Worm (Caenorhabditis elegans) whole organism, young adult: Measurements from ENCODE around the gene morc-1.

ENCODE experiments used
- B0035.1 ChIP-seq: sonication (generic microtip); optimal IDR thresholded peaks from 2 replicates; lab custom pipeline; 2016; ENCODE audit warnings: missing genetic modification characterization, mild to moderate bottlenecking, missing compliant biosample characterization, missing genotype, missing genetic modification reagents
- C06A6.2 ChIP-seq: fragments of 200-800 bp; sonication (Bioruptor generic); conservative IDR thresholded peaks from 2 replicates; pipeline ENCODE4 v1.3.6; 2022; ENCODE audit warnings: missing genetic modification characterization, missing compliant biosample characterization
- D2030.7 ChIP-seq: fragments of 200-800 bp; sonication (Bioruptor generic); IDR thresholded peaks from 2 replicates; pipeline ENCODE4 v1.3.6; 2022; ENCODE audit warnings: missing genetic modification reagents, missing genetic modification characterization, missing compliant biosample characterization
- F10E7.11 ChIP-seq: sonication (generic microtip); optimal IDR thresholded peaks from 2 replicates; lab custom pipeline; 2017; ENCODE audit warnings: mild to moderate bottlenecking, missing genetic modification characterization, moderate library complexity, missing compliant biosample characterization
- F23B12.7 ChIP-seq: sonication (generic microtip); optimal IDR thresholded peaks from 2 replicates; lab custom pipeline; 2017; ENCODE audit warnings: missing genetic modification characterization, mild to moderate bottlenecking, missing compliant biosample characterization, antibody characterized with exemption, moderate library complexity; ENCODE audit not compliant: insufficient read depth
- F33H1.4 ChIP-seq: fragments of 200-800 bp; sonication (Bioruptor generic); IDR thresholded peaks from 2 replicates; pipeline ENCODE4 v1.3.6; 2022; ENCODE audit warnings: missing genetic modification reagents, missing genetic modification characterization, missing compliant biosample characterization
- F49E8.2 ChIP-seq: sonication (generic microtip); optimal IDR thresholded peaks from 3 replicates; lab custom pipeline; 2017; ENCODE audit warnings: missing genetic modification characterization, mild to moderate bottlenecking, missing compliant biosample characterization, antibody characterized with exemption, moderate library complexity; ENCODE audit not compliant: insufficient read depth
- F57C9.4 ChIP-seq: sonication (generic microtip); optimal IDR thresholded peaks from 2 replicates; lab custom pipeline; 2017; ENCODE audit warnings: mild to moderate bottlenecking, missing genetic modification characterization, missing compliant biosample characterization
- T07F8.4 ChIP-seq: sonication (generic microtip); optimal IDR thresholded peaks from 2 replicates; lab custom pipeline; 2016; ENCODE audit warnings: mild to moderate bottlenecking, missing genetic modification characterization, moderate library complexity, missing compliant biosample characterization
- Y67H2A.10 ChIP-seq: fragments of 200-800 bp; sonication (Bioruptor generic); conservative IDR thresholded peaks from 2 replicates; pipeline ENCODE4 v1.3.6; 2022; ENCODE audit warnings: missing genetic modification reagents, missing genetic modification characterization, missing compliant biosample characterization
- Y95B8A.8 ChIP-seq: fragments of 200-800 bp; sonication (Bioruptor generic); IDR thresholded peaks from 2 replicates; pipeline ENCODE4 v1.3.6; 2022; ENCODE audit warnings: missing genetic modification reagents, missing genetic modification characterization, missing compliant biosample characterization
- ZK185.1 ChIP-seq: sonication (generic microtip); optimal IDR thresholded peaks from 2 replicates; lab custom pipeline; 2016; ENCODE audit warnings: mild to moderate bottlenecking, missing genetic modification characterization, missing compliant biosample characterization; ENCODE audit not compliant: poor library complexity, severe bottlenecking
- akir-1 ChIP-seq: fragments of 200-800 bp; sonication (Bioruptor generic); optimal IDR thresholded peaks from 2 replicates; lab custom pipeline; 2018; ENCODE audit warnings: mild to moderate bottlenecking, missing genetic modification characterization, moderate library complexity, missing compliant biosample characterization
- aptf-3 ChIP-seq: fragments of 200-800 bp; sonication (Bioruptor generic); IDR thresholded peaks from 2 replicates; pipeline ENCODE4 v1.3.6; 2022; ENCODE audit warnings: missing genetic modification characterization, missing compliant biosample characterization
- athp-1 ChIP-seq: sonication (generic microtip); optimal IDR thresholded peaks from 2 replicates; lab custom pipeline; 2017; ENCODE audit warnings: mild to moderate bottlenecking, missing genetic modification characterization, missing compliant biosample characterization
- attf-6 ChIP-seq: fragments of 200-800 bp; sonication (Bioruptor generic); IDR thresholded peaks from 2 replicates; pipeline ENCODE4 v1.3.6; 2022; ENCODE audit warnings: missing genetic modification reagents, missing genetic modification characterization, missing compliant biosample characterization
- bed-1 ChIP-seq: fragments of 200-800 bp; sonication (Bioruptor generic); IDR thresholded peaks from 2 replicates; pipeline ENCODE4 v1.3.6; 2022; ENCODE audit warnings: missing genetic modification reagents, missing genetic modification characterization, missing compliant biosample characterization
- chd-7 ChIP-seq: sonication (generic microtip); optimal IDR thresholded peaks from 2 replicates; lab custom pipeline; 2016; ENCODE audit warnings: mild to moderate bottlenecking, missing genetic modification characterization, moderate library complexity, missing compliant biosample characterization
- efl-1 ChIP-seq: fragments of 150-350 bp; optimal IDR thresholded peaks from 2 replicates; lab custom pipeline; 2014; ENCODE audit warnings: missing biosample characterization, missing genetic modification reagents, missing genetic modification characterization
- egl-44 ChIP-seq: fragments of 200-800 bp; sonication (Bioruptor generic); IDR thresholded peaks from 2 replicates; pipeline ENCODE4 v1.3.6; 2022; ENCODE audit warnings: missing genetic modification reagents, missing genetic modification characterization, missing compliant biosample characterization
- fkh-3 ChIP-seq: sonication (generic microtip); optimal IDR thresholded peaks from 2 replicates; lab custom pipeline; 2016; ENCODE audit warnings: mild to moderate bottlenecking, missing genetic modification characterization, missing compliant biosample characterization
- hlh-26 ChIP-seq: fragments of 200-800 bp; sonication (Bioruptor generic); conservative IDR thresholded peaks from 2 replicates; pipeline ENCODE4 v1.3.6; 2022; ENCODE audit warnings: missing genetic modification reagents, missing genetic modification characterization, missing compliant biosample characterization
- hmg-20 ChIP-seq: fragments of 200-800 bp; sonication (Bioruptor generic); IDR thresholded peaks from 2 replicates; pipeline ENCODE4 v1.3.6; 2022; ENCODE audit warnings: missing genetic modification reagents, missing genetic modification characterization, missing compliant biosample characterization
- let-526 ChIP-seq: fragments of 200-800 bp; sonication (Bioruptor generic); IDR thresholded peaks from 2 replicates; pipeline ENCODE4 v1.3.6; 2022; ENCODE audit warnings: missing genetic modification reagents, missing genetic modification characterization, missing compliant biosample characterization
- let-607 ChIP-seq, 2 experiments: fragments of 200-800 bp in 1 of 2; sonication (Bioruptor generic) in 1 of 2; sonication (generic microtip) in 1 of 2; optimal IDR thresholded peaks; 2 replicates each; lab custom pipeline; 2016 to 2018; ENCODE audit warnings: mild to moderate bottlenecking in 2 of 2, missing compliant biosample characterization in 2 of 2, missing genetic modification characterization in 2 of 2, moderate library complexity in 2 of 2, missing genotype in 1 of 2
- lin-26 ChIP-seq: fragments of 200-800 bp; sonication (Bioruptor generic); IDR thresholded peaks from 2 replicates; pipeline ENCODE4 v1.3.6; 2022; ENCODE audit warnings: missing genetic modification reagents, missing genetic modification characterization, missing compliant biosample characterization
- lin-35 ChIP-seq, 3 experiments: fragments of 150-350 bp in 2 of 3; sonication (generic microtip) in 1 of 3; optimal IDR thresholded peaks; 2 replicates each; lab custom pipeline; 2014 to 2018; ENCODE audit warnings: missing biosample characterization in 3 of 3, missing genetic modification characterization in 3 of 3, missing genetic modification reagents in 3 of 3
- lin-40 ChIP-seq: sonication (generic microtip); optimal IDR thresholded peaks from 2 replicates; lab custom pipeline; 2016; ENCODE audit warnings: missing genetic modification characterization, mild to moderate bottlenecking, missing compliant biosample characterization, missing genotype, missing genetic modification reagents
- lsl-1 ChIP-seq: fragments of 200-800 bp; sonication (Bioruptor generic); optimal IDR thresholded peaks from 2 replicates; lab custom pipeline; 2018; ENCODE audit warnings: mild to moderate bottlenecking, missing genetic modification characterization, moderate library complexity, missing compliant biosample characterization
- madf-6 ChIP-seq: fragments of 200-800 bp; sonication (Bioruptor generic); IDR thresholded peaks from 2 replicates; pipeline ENCODE4 v1.3.6; 2022; ENCODE audit warnings: missing genetic modification reagents, missing genetic modification characterization, missing compliant biosample characterization
- nfyb-1 ChIP-seq: fragments of 200-800 bp; sonication (Bioruptor generic); IDR thresholded peaks from 2 replicates; pipeline ENCODE4 v1.3.6; 2022; ENCODE audit warnings: missing genetic modification reagents, missing genetic modification characterization, missing compliant biosample characterization
- nhr-80 ChIP-seq: sonication (generic microtip); optimal IDR thresholded peaks from 2 replicates; lab custom pipeline; 2016; ENCODE audit warnings: missing genetic modification characterization, missing compliant biosample characterization
- pbrm-1 ChIP-seq: fragments of 200-800 bp; sonication (Bioruptor generic); IDR thresholded peaks from 2 replicates; pipeline ENCODE4 v1.3.6; 2022; ENCODE audit warnings: missing genetic modification reagents, missing genetic modification characterization, missing compliant biosample characterization
- pha-4 ChIP-seq: fragments of 150-350 bp; sonication (generic microtip); optimal IDR thresholded peaks from 2 replicates; lab custom pipeline; 2014; ENCODE audit warnings: missing biosample characterization, missing genetic modification reagents, missing genetic modification characterization
- rpc-1 ChIP-seq, 2 experiments: fragments of 150-350 bp in 1 of 2; sonication (generic microtip) in 1 of 2; optimal IDR thresholded peaks; 2 replicates each; lab custom pipeline; 2014 to 2018; ENCODE audit warnings: missing biosample characterization in 1 of 2, missing genetic modification characterization in 1 of 2, missing genetic modification reagents in 1 of 2, missing genotype in 1 of 2
- snpc-4 ChIP-seq, 5 experiments: fragments of 150-350 bp in 1 of 5; sonication (generic microtip) in 4 of 5; optimal IDR thresholded peaks; 2 replicates each; lab custom pipeline; 2014 to 2018; ENCODE audit warnings: missing genetic modification characterization in 5 of 5, missing biosample characterization in 3 of 5, antibody characterized with exemption in 2 of 5, mild to moderate bottlenecking in 2 of 5, missing compliant biosample characterization in 2 of 5, missing genotype in 2 of 5, moderate library complexity in 2 of 5, missing genetic modification reagents in 1 of 5
- tbx-9 ChIP-seq: sonication (generic microtip); optimal IDR thresholded peaks from 2 replicates; lab custom pipeline; 2016; ENCODE audit warnings: borderline replicate concordance, missing genetic modification characterization, inconsistent platforms, missing compliant biosample characterization
- tlf-1 ChIP-seq: fragments of 200-800 bp; sonication (Bioruptor generic); optimal IDR thresholded peaks from 2 replicates; lab custom pipeline; 2018; ENCODE audit warnings: mild to moderate bottlenecking, missing genetic modification characterization, missing compliant biosample characterization
- ztf-18 ChIP-seq: sonication (generic microtip); optimal IDR thresholded peaks from 2 replicates; lab custom pipeline; 2016; ENCODE audit warnings: missing genotype, mild to moderate bottlenecking, missing genetic modification characterization, missing compliant biosample characterization
- ztf-25 ChIP-seq: fragments of 200-800 bp; sonication (Bioruptor generic); IDR thresholded peaks from 2 replicates; pipeline ENCODE4 v1.3.6; 2022; ENCODE audit warnings: missing genetic modification reagents, missing genetic modification characterization, missing compliant biosample characterization
- ztf-26 ChIP-seq: sonication (generic microtip); optimal IDR thresholded peaks from 2 replicates; lab custom pipeline; 2017; ENCODE audit warnings: missing genetic modification characterization, missing compliant biosample characterization

morc-1 gene

DNA sequence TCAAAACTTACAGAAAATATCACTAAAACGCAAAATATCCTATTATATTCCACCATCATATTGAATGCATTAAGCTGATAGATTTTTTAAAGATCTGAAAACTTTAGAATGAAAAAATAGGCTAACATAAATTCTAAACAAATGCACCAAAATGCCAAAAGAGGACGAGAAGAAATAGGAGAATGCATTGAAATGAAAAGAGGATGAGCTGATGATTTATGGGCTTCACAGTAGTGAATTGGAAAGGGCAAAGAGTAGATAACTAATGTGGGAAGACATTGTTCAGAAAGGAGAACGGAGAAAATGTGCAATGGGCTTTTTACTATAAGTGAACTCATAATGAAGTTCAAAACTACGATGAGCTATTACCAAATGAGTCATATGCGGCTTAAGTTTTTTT is 10.8 kb upstream of the morc-1 start, which contains the start of gene cutl-19 (continued):
- no peak for TF ChIP-seq pha-4 (tag; lab: Kevin White, UChicago)

DNA sequence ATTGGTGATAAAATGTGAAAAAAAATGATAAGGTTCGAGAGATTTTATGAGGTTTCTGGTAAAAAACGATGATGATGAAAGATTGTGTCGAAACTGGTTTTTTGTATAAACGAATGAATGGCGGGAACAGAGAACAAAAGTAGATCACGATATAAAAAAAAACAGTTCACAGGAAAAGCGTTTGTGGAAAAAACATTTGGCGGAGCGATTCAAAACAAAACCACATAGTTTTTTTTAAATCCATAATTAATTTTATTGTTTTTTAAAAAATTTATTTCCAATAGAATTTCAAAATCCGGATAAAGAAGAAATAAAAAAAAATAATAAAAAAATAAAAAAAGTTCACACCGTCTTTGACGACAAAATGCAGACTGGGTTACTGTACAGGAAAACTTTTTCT is 8.7 kb upstream of the morc-1 start, which contains the start of gene ZC155.4:
ZC155.4 (minus strand) TSS at position 101 of the 400 bp plus-strand sequence.
- TF ChIP-seq Y67H2A.10 (GFP tag; lab: Robert Waterston, UW): no peak
- TF ChIP-seq lsl-1 (GFP tag; lab: Kevin White, UChicago): peak; percentile 67
- TF ChIP-seq efl-1 (GFP tag; lab: Kevin White, UChicago): peak; percentile 42

DNA sequence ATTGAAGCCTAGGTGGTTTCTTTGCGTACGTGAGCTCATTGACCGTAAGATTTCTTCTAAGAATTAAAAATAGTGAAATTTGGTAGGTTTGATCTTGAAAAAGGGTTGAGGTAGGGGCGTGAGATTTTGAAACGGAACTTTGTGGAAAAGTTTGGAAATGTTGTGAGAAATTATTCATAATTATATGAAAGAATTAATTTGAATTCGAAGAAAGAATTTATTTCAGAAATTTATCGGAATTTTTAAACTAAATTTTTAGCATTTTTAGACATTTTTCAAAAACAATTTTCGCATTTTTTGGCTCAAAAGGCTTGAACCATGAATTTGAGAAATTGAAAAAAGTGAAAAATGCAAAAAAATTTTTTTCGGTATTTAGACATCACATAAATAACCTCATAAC is 7.5 kb upstream of the morc-1 start:
- TF ChIP-seq chd-7 (tag; lab: Kevin White, UChicago): no peak
- no peak for TF ChIP-seq ztf-26
- TF ChIP-seq nfyb-1 (GFP tag; lab: Robert Waterston, UW): no peak
- no peak for TF ChIP-seq tbx-9 (tag; lab: Kevin White, UChicago)
- no peak for TF ChIP-seq attf-6 (GFP tag; lab: Robert Waterston, UW)
- TF ChIP-seq F33H1.4 (GFP tag; lab: Robert Waterston, UW): no peak
- no peak for TF ChIP-seq lin-40
- no peak for TF ChIP-seq athp-1 (tag; lab: Kevin White, UChicago)
- TF ChIP-seq pbrm-1: no peak
- TF ChIP-seq ZK185.1: no peak
- no peak for TF ChIP-seq ztf-25
- no peak for TF ChIP-seq hlh-26 (GFP tag; lab: Robert Waterston, UW)
- TF ChIP-seq lin-26 (GFP tag; lab: Robert Waterston, UW): no peak
- TF ChIP-seq aptf-3 (GFP tag; lab: Robert Waterston, UW): no peak
- TF ChIP-seq F49E8.2 (tag; lab: Kevin White, UChicago): no peak
- no peak for TF ChIP-seq akir-1 (GFP tag; lab: Kevin White, UChicago)
- TF ChIP-seq let-607 (tag; optimal IDR thresholded peaks at IDR 0.05; lab: Kevin White, UChicago): no peak
- TF ChIP-seq F23B12.7 (tag; lab: Kevin White, UChicago): no peak
- TF ChIP-seq bed-1 (GFP tag; lab: Robert Waterston, UW): no peak
- TF ChIP-seq, all 124 proteins: peak for 0

DNA sequence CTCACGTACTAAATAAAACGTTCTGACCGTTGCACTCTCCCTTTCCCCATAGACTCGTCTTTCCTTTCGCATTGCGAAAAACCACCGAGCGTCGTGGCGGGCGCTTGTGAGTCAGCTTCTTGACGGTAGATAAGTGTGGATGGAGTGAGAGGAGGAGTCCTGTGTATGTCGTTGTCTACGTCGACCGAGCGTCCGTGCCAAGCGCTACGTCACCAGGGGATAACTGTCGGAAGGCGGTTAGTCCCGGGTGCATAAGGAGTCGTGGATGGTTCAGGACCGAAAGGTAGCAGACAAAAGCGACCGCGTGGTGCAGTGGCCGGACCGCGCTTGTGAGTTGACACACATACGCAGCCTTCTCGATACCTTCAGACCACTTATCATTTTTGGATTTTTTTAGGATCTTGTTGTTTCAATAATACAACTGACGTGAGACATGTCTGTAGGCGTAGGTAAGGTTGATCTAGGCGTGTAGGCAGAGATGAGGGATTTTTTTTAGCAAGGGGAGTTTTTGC is 4.5 kb upstream of the morc-1 start:
- TF ChIP-seq ztf-18 (tag; lab: Kevin White, UChicago): peak; percentile 78
- peak; percentile 40 for TF ChIP-seq B0035.1 (tag; lab: Kevin White, UChicago)
- TF ChIP-seq snpc-4 (GFP tag; optimal IDR thresholded peaks at IDR 0.05; lab: Kevin White, UChicago): peak; percentile 31
- TF ChIP-seq snpc-4 (tag; optimal IDR thresholded peaks at IDR 0.05; lab: Kevin White, UChicago): peak in 2 of 4 experiments; percentile 15 to 60
- peak; percentile 73; the same call in 1 of the 2 replicates for TF ChIP-seq Y95B8A.8
- peak; percentile 92 for TF ChIP-seq D2030.7 (GFP tag; lab: Robert Waterston, UW)
- TF ChIP-seq rpc-1 (optimal IDR thresholded peaks at IDR 0.05; lab: Kevin White, UChicago): peak; percentile 70
- peak; percentile 68 for TF ChIP-seq rpc-1 (tag; optimal IDR thresholded peaks at IDR 0.05; lab: Kevin White, UChicago)
- peak; percentile 58 for TF ChIP-seq ZK185.1
- peak; percentile 57 for TF ChIP-seq athp-1 (tag; lab: Kevin White, UChicago)
- peak; percentile 60; the same call in 1 of the 2 replicates for TF ChIP-seq pbrm-1
- TF ChIP-seq F49E8.2 (tag; lab: Kevin White, UChicago): peak; percentile 22
- TF ChIP-seq F10E7.11 (tag; lab: Kevin White, UChicago): peak; percentile 49
- TF ChIP-seq tlf-1: peak; percentile 52
- TF ChIP-seq nhr-80 (tag; lab: Kevin White, UChicago): peak; percentile 82
- peak; percentile 70 for TF ChIP-seq F57C9.4 (tag; lab: Kevin White, UChicago)
- peak; percentile 20; the same call in 1 of the 2 replicates for TF ChIP-seq hmg-20 (GFP tag; lab: Robert Waterston, UW)
- peak; percentile 83 for TF ChIP-seq fkh-3
- peak; percentile 79 for TF ChIP-seq ztf-26
- TF ChIP-seq C06A6.2 (GFP tag; lab: Robert Waterston, UW): peak; percentile 59
- 0 out of 2 replicates have a peak, but pooled peaks have one; percentile 18 for TF ChIP-seq let-526
- peak; percentile 94 for TF ChIP-seq egl-44 (GFP tag; lab: Robert Waterston, UW)
- TF ChIP-seq lin-35 (GFP tag; optimal IDR thresholded peaks at IDR 0.05; lab: Kevin White, UChicago): peak in 1 of 3 experiments; percentile 20
- TF ChIP-seq madf-6 (GFP tag; lab: Robert Waterston, UW): peak; percentile 71
- peak; percentile 36 for TF ChIP-seq T07F8.4 (tag; lab: Kevin White, UChicago)
